Worm (Caenorhabditis elegans) whole organism, L4 larva: ENCODE data around the gene F53A2.3.

ENCODE experiments used
- aly-2 ChIP-seq: sonication (generic microtip); optimal IDR thresholded peaks from 2 replicates; lab custom pipeline; 2018; ENCODE audit warnings: missing biosample characterization, missing genetic modification characterization
- ceh-28 ChIP-seq: fragments of 150-350 bp; optimal IDR thresholded peaks from 2 replicates; lab custom pipeline; 2014; ENCODE audit warnings: missing biosample characterization, missing genetic modification reagents, missing genetic modification characterization
- ceh-32 ChIP-seq: sonication (generic microtip); optimal IDR thresholded peaks from 2 replicates; lab custom pipeline; 2016; ENCODE audit warnings: mild to moderate bottlenecking, missing genetic modification characterization, missing compliant biosample characterization; ENCODE audit not compliant: poor library complexity
- dmd-6 ChIP-seq: fragments of 200-800 bp; sonication (Bioruptor generic); IDR thresholded peaks from 2 replicates; pipeline ENCODE4 v1.3.6; 2022; ENCODE audit warnings: missing genetic modification reagents, missing genetic modification characterization, missing compliant biosample characterization
- lin-13 ChIP-seq: fragments of 150-350 bp; optimal IDR thresholded peaks from 2 replicates; lab custom pipeline; 2014; ENCODE audit warnings: missing biosample characterization, missing genetic modification reagents, missing genetic modification characterization
- mdt-29 ChIP-seq: fragments of 200-800 bp; sonication (Bioruptor generic); IDR thresholded peaks from 2 replicates; pipeline ENCODE4 v1.3.6; 2022; ENCODE audit warnings: missing genetic modification reagents, missing genetic modification characterization, missing compliant biosample characterization
- nhr-25 ChIP-seq: sonication (generic microtip); optimal IDR thresholded peaks from 2 replicates; lab custom pipeline; 2017; ENCODE audit warnings: missing genetic modification characterization, mild to moderate bottlenecking, missing compliant biosample characterization, antibody characterized with exemption, moderate library complexity, borderline replicate concordance; ENCODE audit not compliant: insufficient read depth
- nhr-6 ChIP-seq: fragments of 150-350 bp; optimal IDR thresholded peaks from 2 replicates; lab custom pipeline; 2014; ENCODE audit warnings: missing biosample characterization, missing genetic modification characterization
- pqm-1 ChIP-seq: sonication (generic microtip); optimal IDR thresholded peaks from 2 replicates; lab custom pipeline; 2017; ENCODE audit warnings: missing biosample characterization, missing genetic modification characterization
- snpc-4 ChIP-seq: fragments of 150-350 bp; optimal IDR thresholded peaks from 2 replicates; lab custom pipeline; 2014; ENCODE audit warnings: missing biosample characterization, missing genetic modification characterization
- unc-130 ChIP-seq: sonication (generic microtip); optimal IDR thresholded peaks from 2 replicates; lab custom pipeline; 2016; ENCODE audit warnings: missing genetic modification reagents, missing genetic modification characterization, missing compliant biosample characterization
- unc-39 ChIP-seq: sonication (generic microtip); optimal IDR thresholded peaks from 2 replicates; lab custom pipeline; 2017; ENCODE audit warnings: missing biosample characterization, missing genetic modification characterization

- TF ChIP-seq aly-2 (tag; lab: Kevin White, UChicago), result no peak
- no peak for TF ChIP-seq pqm-1 (tag; lab: Kevin White, UChicago)
- no peak for TF ChIP-seq nhr-6 (tag; lab: Kevin White, UChicago)
- no peak for TF ChIP-seq snpc-4 (tag; lab: Kevin White, UChicago)
- TF ChIP-seq ceh-28, result no peak
- no peak for TF ChIP-seq unc-130 (GFP tag; lab: Kevin White, UChicago)
- no peak for TF ChIP-seq nhr-25 (tag; lab: Kevin White, UChicago)
- TF ChIP-seq mdt-29, result no peak
- TF ChIP-seq lin-13 (GFP tag; lab: Kevin White, UChicago), result no peak
- no peak for TF ChIP-seq ceh-32 (tag; lab: Kevin White, UChicago)
- TF ChIP-seq unc-39 (tag; lab: Kevin White, UChicago), result no peak
- TF ChIP-seq dmd-6, result no peak
Observed at ce11 chrIII:13385850-13386249, 46.3 kb upstream of the F53A2.3 start, which contains the start of gene T03F6.4.
